Worm (Caenorhabditis elegans) whole organism, midembryonic: Measurements from ENCODE around the gene F54H12.2.

Source experiments
- T22C8.4 ChIP-seq: fragments of 200-800 bp; sonication (Bioruptor generic); IDR thresholded peaks from 2 replicates; pipeline ENCODE4 v1.3.6; 2022; ENCODE audit warnings: missing genetic modification characterization, missing compliant biosample characterization
- ref-1 ChIP-seq: fragments of 200-800 bp; sonication (Bioruptor generic); conservative IDR thresholded peaks from 2 replicates; pipeline ENCODE4 v1.3.6; 2022; ENCODE audit warnings: missing genetic modification reagents, missing genetic modification characterization, missing compliant biosample characterization
- ztf-29 ChIP-seq: fragments of 200-800 bp; sonication (Bioruptor generic); IDR thresholded peaks from 2 replicates; pipeline ENCODE4 v1.3.6; 2022; ENCODE audit warnings: missing genetic modification reagents, missing genetic modification characterization, missing compliant biosample characterization

- TF ChIP-seq ref-1 (GFP tag; lab: Robert Waterston, UW) (no peak), T22C8.4 (GFP tag; lab: Robert Waterston, UW) (no peak), ztf-29 (GFP tag; lab: Robert Waterston, UW) (no peak)
Observed at ce11 chrIII:7933235-7933634, 31.1 kb upstream of the F54H12.2 start, which contains the start of gene ran-2.
